Fruit fly (Drosophila melanogaster): ENCODE measurements around the gene CG10376.

dm6 chr2L:18724842-18725241 lies 21.9 kb upstream of the CG10376 start:
- no peak for TF ChIP-seq Mnt (GFP tag; optimal IDR thresholded peaks at IDR 0.05)
- TF ChIP-seq tj (GFP tag; optimal IDR thresholded peaks at IDR 0.05): no peak
- TF ChIP-seq toe (GFP tag; optimal IDR thresholded peaks at IDR 0.05): no peak
- TF ChIP-seq cic (GFP tag; optimal IDR thresholded peaks at IDR 0.05): no peak
- no peak for TF ChIP-seq CG5204 (GFP tag; optimal IDR thresholded peaks at IDR 0.05)
- TF ChIP-seq cnc (optimal IDR thresholded peaks at IDR 0.05): no peak
- no peak for TF ChIP-seq Clk (GFP tag; optimal IDR thresholded peaks at IDR 0.05)
- no peak for TF ChIP-seq kay (GFP tag; ENCODE audit: borderline replicate concordance)
- TF ChIP-seq pad (GFP tag; optimal IDR thresholded peaks at IDR 0.05): no peak
- TF ChIP-seq CG7101 (tag; optimal IDR thresholded peaks at IDR 0.05): no peak
- TF ChIP-seq bab1 (GFP tag; optimal IDR thresholded peaks at IDR 0.05): no peak
- TF ChIP-seq Crg-1 (GFP tag; optimal IDR thresholded peaks at IDR 0.05): no peak
- no peak for TF ChIP-seq ovo (GFP tag; optimal IDR thresholded peaks at IDR 0.05)
- TF ChIP-seq Hr96 (GFP tag; optimal IDR thresholded peaks at IDR 0.05): no peak

Measured in whole organism, adult.